Fruit fly (Drosophila melanogaster): ENCODE results near the gene Fhos.

Gene Fhos

DNA sequence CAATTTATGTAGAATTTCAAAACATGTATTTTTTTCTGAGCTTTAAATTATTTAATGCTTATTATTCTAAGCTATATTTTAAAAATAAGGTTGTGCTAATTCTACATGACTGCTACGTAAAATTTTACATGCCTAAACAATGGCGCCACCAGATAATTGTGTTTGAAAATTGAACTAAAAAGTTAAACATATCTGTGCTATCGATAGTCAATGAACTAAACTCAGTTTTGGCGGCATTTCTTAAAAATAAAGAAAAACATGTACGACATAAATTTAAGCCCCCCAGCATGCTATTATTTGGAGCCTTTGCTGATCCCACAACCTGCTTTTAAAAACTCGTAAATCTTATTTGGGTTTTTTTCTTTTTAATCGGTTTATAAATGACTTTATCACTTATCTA is 34.8 kb upstream of the Fhos start (continued):
- no peak for TF ChIP-seq CkIIα-i1 (GFP tag; IDR thresholded peaks at IDR 0.05)
- TF ChIP-seq chinmo (GFP tag; IDR thresholded peaks at IDR 0.05; ENCODE audit: partially characterized antibody), result peak; percentile 80; the same call in 2 of the 4 replicates
- TF ChIP-seq CG8359 (GFP tag; optimal IDR thresholded peaks at IDR 0.05; ENCODE audit: borderline replicate concordance), result no peak
- TF ChIP-seq CG9727 (GFP tag; optimal IDR thresholded peaks at IDR 0.05), result no peak
- no peak for TF ChIP-seq btn (GFP tag; optimal IDR thresholded peaks at IDR 0.05)
- peak; percentile 27 for TF ChIP-seq dmrt99B (tag; optimal IDR thresholded peaks at IDR 0.05)
- no peak for TF ChIP-seq tx (GFP tag; optimal IDR thresholded peaks at IDR 0.05)
- no peak for TF ChIP-seq ara (GFP tag; IDR thresholded peaks at IDR 0.05)
- no peak for TF ChIP-seq crc (GFP tag; optimal IDR thresholded peaks at IDR 0.05)
- TF ChIP-seq CG13624 (GFP tag; optimal IDR thresholded peaks at IDR 0.05), result peak; percentile 7
- TF ChIP-seq Myb (GFP tag; optimal IDR thresholded peaks at IDR 0.05), result peak; percentile 30
- TF ChIP-seq ash1 (GFP tag; optimal IDR thresholded peaks at IDR 0.05), result no peak
- TF ChIP-seq Mes4 (GFP tag; optimal IDR thresholded peaks at IDR 0.05), result no peak
- peak; percentile 40 for TF ChIP-seq sens (GFP tag)
- no peak for TF ChIP-seq CG6254 (GFP tag; optimal IDR thresholded peaks at IDR 0.05)
- no peak for TF ChIP-seq gcm (GFP tag; optimal IDR thresholded peaks at IDR 0.05)
- TF ChIP-seq TFAM (GFP tag; optimal IDR thresholded peaks at IDR 0.05), result no peak
- TF ChIP-seq Hr78 (GFP tag; optimal IDR thresholded peaks at IDR 0.05), result no peak
- no peak for TF ChIP-seq CG7786 (GFP tag; optimal IDR thresholded peaks at IDR 0.05)
- TF ChIP-seq chn (GFP tag; optimal IDR thresholded peaks at IDR 0.05), result no peak
- TF ChIP-seq CG17912 (GFP tag; optimal IDR thresholded peaks at IDR 0.05), result no peak
- TF ChIP-seq Hand (GFP tag; optimal IDR thresholded peaks at IDR 0.05), result no peak
- TF ChIP-seq CG14050 (GFP tag; IDR thresholded peaks at IDR 0.05), result no peak
- TF ChIP-seq toy (GFP tag; IDR thresholded peaks at IDR 0.05), result no peak
- TF ChIP-seq Poxn (GFP tag; IDR thresholded peaks at IDR 0.05), result no peak
- TF ChIP-seq ci (GFP tag; IDR thresholded peaks at IDR 0.05), result 0 out of 3 replicates have a peak, but pooled peaks have one; percentile 41
- TF ChIP-seq ttk (GFP tag; IDR thresholded peaks at IDR 0.05), result no peak
- no peak for TF ChIP-seq exex (tag; optimal IDR thresholded peaks at IDR 0.05)
- no peak for TF ChIP-seq CG10979 (tag; optimal IDR thresholded peaks at IDR 0.05)
- TF ChIP-seq Hr39 (optimal IDR thresholded peaks at IDR 0.05), result no peak
- TF ChIP-seq hbn (GFP tag; IDR thresholded peaks at IDR 0.05; ENCODE audit: partially characterized antibody), result peak; percentile 55
- TF ChIP-seq CG18476 (GFP tag; optimal IDR thresholded peaks at IDR 0.05), result no peak
- TF ChIP-seq CG2875 (GFP tag; optimal IDR thresholded peaks at IDR 0.05), result no peak
- no peak for TF ChIP-seq Lim3 (GFP tag; IDR thresholded peaks at IDR 0.05)
- TF ChIP-seq CG17568 (GFP tag; optimal IDR thresholded peaks at IDR 0.05), result no peak
- no peak for TF ChIP-seq Spps (tag; optimal IDR thresholded peaks at IDR 0.05)
- peak; percentile 78 for TF ChIP-seq CG34224 (GFP tag; IDR thresholded peaks at IDR 0.05; ENCODE audit: partially characterized antibody)
- TF ChIP-seq p53 (GFP tag; optimal IDR thresholded peaks at IDR 0.05), result no peak
- peak; percentile 51 for TF ChIP-seq HmgZ (tag; optimal IDR thresholded peaks at IDR 0.05)
- no peak for TF ChIP-seq CG34422 (GFP tag; IDR thresholded peaks at IDR 0.05)
- no peak for TF ChIP-seq h (optimal IDR thresholded peaks at IDR 0.05)
- peak; percentile 53 for TF ChIP-seq Dek (tag; optimal IDR thresholded peaks at IDR 0.05)
- peak; percentile 51; the same call in 1 of the 3 replicates for TF ChIP-seq CG14860 (GFP tag; IDR thresholded peaks at IDR 0.05; ENCODE audit: partially characterized antibody)
- TF ChIP-seq jigr1 (GFP tag; IDR thresholded peaks at IDR 0.05), result no peak
- TF ChIP-seq kah (GFP tag; optimal IDR thresholded peaks at IDR 0.05), result no peak
- peak; percentile 18 for TF ChIP-seq nmo (GFP tag; optimal IDR thresholded peaks at IDR 0.05)
- TF ChIP-seq Dfd (GFP tag; optimal IDR thresholded peaks at IDR 0.05), result no peak
- TF ChIP-seq Fer1 (GFP tag; optimal IDR thresholded peaks at IDR 0.05), result peak; percentile 38
- no peak for TF ChIP-seq mirr (GFP tag; optimal IDR thresholded peaks at IDR 0.05)
- no peak for TF ChIP-seq ftz-f1 (GFP tag; optimal IDR thresholded peaks at IDR 0.05)
- no peak for TF ChIP-seq CG3163 (GFP tag; optimal IDR thresholded peaks at IDR 0.05)
- TF ChIP-seq CG17829 (tag; optimal IDR thresholded peaks at IDR 0.05), result peak; percentile 58

All from whole organism, embryonic.